Fruit fly (Drosophila melanogaster): ENCODE data around the gene CG4666.
A peak's percentile ranks its signal among the peaks of the same experiment; 100 is the strongest.

Gene CG4666

DNA sequence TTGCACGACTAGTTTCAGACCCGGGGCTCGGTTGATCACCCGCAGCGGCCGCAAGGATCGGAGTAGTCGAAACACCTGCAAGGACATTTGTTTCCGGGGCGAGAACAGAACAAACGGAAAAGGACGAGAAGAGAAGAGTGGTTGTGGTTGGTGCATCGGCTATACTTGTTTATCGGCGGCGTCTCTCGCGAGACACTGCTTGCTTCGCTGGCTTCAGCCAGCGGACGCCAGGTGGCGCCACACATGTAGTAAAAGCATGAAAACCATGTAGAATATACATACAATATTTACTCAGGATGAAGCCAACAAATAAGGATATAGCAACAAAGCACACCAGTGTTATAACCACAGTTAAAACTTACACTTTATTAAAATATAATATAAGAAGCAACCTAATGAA is 32.3 kb upstream of the CG4666 start (continued):
- TF ChIP-seq fd102C (GFP tag; optimal IDR thresholded peaks at IDR 0.05), result peak; percentile 19
- TF ChIP-seq CG2199 (GFP tag; IDR thresholded peaks at IDR 0.05), result peak; percentile 86; the same call in 2 of the 3 replicates
- TF ChIP-seq lov (optimal IDR thresholded peaks at IDR 0.05), result no peak
- 0 out of 3 replicates have a peak, but pooled peaks have one; percentile 71 for TF ChIP-seq lov (GFP tag; IDR thresholded peaks at IDR 0.05)
- no peak for TF ChIP-seq CG1603 (tag; optimal IDR thresholded peaks at IDR 0.05)
- TF ChIP-seq tap (tag; optimal IDR thresholded peaks at IDR 0.05), result no peak
- no peak for TF ChIP-seq CG12391 (tag; optimal IDR thresholded peaks at IDR 0.05)
- TF ChIP-seq jing (GFP tag; optimal IDR thresholded peaks at IDR 0.05), result no peak
- no peak for TF ChIP-seq trh (GFP tag; optimal IDR thresholded peaks at IDR 0.05)
- TF ChIP-seq Taf1 (GFP tag; IDR thresholded peaks at IDR 0.05), result no peak
- TF ChIP-seq MBD-R2 (GFP tag; IDR thresholded peaks at IDR 0.05), result 0 out of 2 replicates have a peak, but pooled peaks have one; percentile 30
- TF ChIP-seq Sry-β (GFP tag; optimal IDR thresholded peaks at IDR 0.05), result no peak
- TF ChIP-seq hth (optimal IDR thresholded peaks at IDR 0.05), result no peak
- TF ChIP-seq Adf1 (GFP tag; IDR thresholded peaks at IDR 0.05), result peak; percentile 25; the same call in 1 of the 2 replicates
- TF ChIP-seq CG7271 (tag; optimal IDR thresholded peaks at IDR 0.05), result no peak
- no peak for TF ChIP-seq cad (GFP tag; optimal IDR thresholded peaks at IDR 0.05)
- TF ChIP-seq CG17359 (tag; optimal IDR thresholded peaks at IDR 0.05), result no peak
- no peak for TF ChIP-seq Tbp (GFP tag; optimal IDR thresholded peaks at IDR 0.05)
- no peak for TF ChIP-seq TFAM (GFP tag; optimal IDR thresholded peaks at IDR 0.05)
- TF ChIP-seq oc (tag; optimal IDR thresholded peaks at IDR 0.05), result no peak
- TF ChIP-seq chinmo (GFP tag; IDR thresholded peaks at IDR 0.05; ENCODE audit: partially characterized antibody), result no peak
- 0 out of 2 replicates have a peak, but pooled peaks have one; percentile 12 for TF ChIP-seq CG16779 (GFP tag; IDR thresholded peaks at IDR 0.05)
- TF ChIP-seq fd3F (GFP tag; optimal IDR thresholded peaks at IDR 0.05), result no peak
- no peak for TF ChIP-seq eyg (GFP tag; optimal IDR thresholded peaks at IDR 0.05)
- peak; percentile 6 for TF ChIP-seq CG10654 (GFP tag; optimal IDR thresholded peaks at IDR 0.05)
- TF ChIP-seq CG10959 (GFP tag; IDR thresholded peaks at IDR 0.05), result peak; percentile 54
- TF ChIP-seq run (tag; optimal IDR thresholded peaks at IDR 0.05), result no peak
- TF ChIP-seq tio (GFP tag; optimal IDR thresholded peaks at IDR 0.05), result no peak
- peak; percentile 49 for TF ChIP-seq zen (tag; optimal IDR thresholded peaks at IDR 0.05)
- TF ChIP-seq fu2 (GFP tag; optimal IDR thresholded peaks at IDR 0.05), result no peak
- no peak for TF ChIP-seq CG4854 (GFP tag; optimal IDR thresholded peaks at IDR 0.05)
- no peak for TF ChIP-seq CG12236 (GFP tag; optimal IDR thresholded peaks at IDR 0.05)
- no peak for TF ChIP-seq CG9215 (GFP tag; IDR thresholded peaks at IDR 0.05)
- peak; percentile 43; the same call in 1 of the 2 replicates for TF ChIP-seq ssp (GFP tag; IDR thresholded peaks at IDR 0.05)
- no peak for TF ChIP-seq CG4617 (GFP tag; optimal IDR thresholded peaks at IDR 0.05; ENCODE audit: borderline replicate concordance)
- TF ChIP-seq schlank (tag; optimal IDR thresholded peaks at IDR 0.05), result no peak
- TF ChIP-seq stc (GFP tag; IDR thresholded peaks at IDR 0.05), result no peak
- TF ChIP-seq Side (GFP tag; optimal IDR thresholded peaks at IDR 0.05), result no peak
- no peak for TF ChIP-seq CG3995 (GFP tag; optimal IDR thresholded peaks at IDR 0.05)
- TF ChIP-seq CG10462 (GFP tag; optimal IDR thresholded peaks at IDR 0.05), result no peak
- peak; percentile 33 for TF ChIP-seq gem (tag; optimal IDR thresholded peaks at IDR 0.05)
- no peak for TF ChIP-seq CG3281 (GFP tag; optimal IDR thresholded peaks at IDR 0.05)
- TF ChIP-seq CG12104 (GFP tag; optimal IDR thresholded peaks at IDR 0.05), result no peak
- no peak for TF ChIP-seq grau (tag; optimal IDR thresholded peaks at IDR 0.05)
- no peak for TF ChIP-seq Hey (tag; optimal IDR thresholded peaks at IDR 0.05)
- no peak for TF ChIP-seq CG4707 (GFP tag; optimal IDR thresholded peaks at IDR 0.05)
- no peak for TF ChIP-seq fru (optimal IDR thresholded peaks at IDR 0.05)
- peak; percentile 31 for TF ChIP-seq CG9609 (GFP tag; optimal IDR thresholded peaks at IDR 0.05)
- TF ChIP-seq Rx (GFP tag; IDR thresholded peaks at IDR 0.05), result peak; percentile 24; the same call in 1 of the 2 replicates
- no peak for TF ChIP-seq D19B (GFP tag; optimal IDR thresholded peaks at IDR 0.05)
- peak; percentile 45; the same call in 1 of the 2 replicates for TF ChIP-seq CG4730 (GFP tag; IDR thresholded peaks at IDR 0.05)
- no peak for TF ChIP-seq emc (GFP tag; optimal IDR thresholded peaks at IDR 0.05)
- peak; percentile 68; the same call in 2 of the 3 replicates for TF ChIP-seq Dbx (GFP tag; IDR thresholded peaks at IDR 0.05)
